Fruit fly (Drosophila melanogaster) whole organism, embryonic: ENCODE results near the gene Megf8.
A peak's percentile ranks its signal among the peaks of the same experiment; 100 is the strongest.

Experiments used
- Atf-2 ChIP-seq: fragments of 200-800 bp; sonication (Bioruptor generic); optimal IDR thresholded peaks from 2 replicates; lab custom pipeline; 2016; ENCODE audit warnings: missing biosample characterization, missing genetic modification characterization
- BEAF-32 ChIP-seq: fragments of 200-800 bp; sonication (Bioruptor generic); optimal IDR thresholded peaks from 3 replicates; lab custom pipeline; 2017; ENCODE audit warnings: missing biosample characterization, missing genetic modification characterization, mild to moderate bottlenecking, moderate library complexity, missing genetic modification reagents
- Blimp-1 ChIP-seq: fragments of 200-800 bp; sonication (Bioruptor generic); optimal IDR thresholded peaks from 3 replicates; lab custom pipeline; 2018; ENCODE audit warnings: missing biosample characterization, missing genetic modification characterization, mild to moderate bottlenecking, moderate library complexity, missing genetic modification reagents
- C15 ChIP-seq: fragments of 200-800 bp; sonication (Bioruptor generic); IDR thresholded peaks from 3 replicates; pipeline ENCODE4 v1.3.6; 2022; ENCODE audit warnings: missing biosample characterization, missing genetic modification characterization
- CG11093 ChIP-seq: fragments of 200-800 bp; sonication (Bioruptor generic); IDR thresholded peaks from 3 replicates; pipeline ENCODE4 v1.3.6; 2022; ENCODE audit warnings: missing biosample characterization, missing genetic modification characterization
- CG11456 ChIP-seq: fragments of 200-800 bp; sonication (Bioruptor generic); IDR thresholded peaks from 3 replicates; pipeline ENCODE4 v1.3.6; 2022; ENCODE audit warnings: missing biosample characterization, missing genetic modification characterization
- CG11504 ChIP-seq: fragments of 200-800 bp; sonication (Bioruptor generic); optimal IDR thresholded peaks from 3 replicates; lab custom pipeline; 2019; ENCODE audit warnings: missing biosample characterization, mild to moderate bottlenecking, missing genetic modification characterization, moderate library complexity
- CG11723 ChIP-seq: fragments of 200-800 bp; sonication (Bioruptor generic); optimal IDR thresholded peaks from 2 replicates; lab custom pipeline; 2017; ENCODE audit warnings: missing biosample characterization, mild to moderate bottlenecking, missing genetic modification characterization
- CG12219 ChIP-seq: fragments of 200-800 bp; sonication (Bioruptor generic); optimal IDR thresholded peaks from 3 replicates; lab custom pipeline; 2018; ENCODE audit warnings: missing biosample characterization, mild to moderate bottlenecking, missing genetic modification characterization
- CG12942 ChIP-seq: fragments of 200-800 bp; sonication (Bioruptor generic); optimal IDR thresholded peaks from 3 replicates; lab custom pipeline; 2016; ENCODE audit warnings: missing biosample characterization, missing genetic modification characterization
- CG13424 ChIP-seq: fragments of 200-800 bp; sonication (Bioruptor generic); optimal IDR thresholded peaks from 2 replicates; lab custom pipeline; 2019; ENCODE audit warnings: missing biosample characterization, mild to moderate bottlenecking, missing genetic modification characterization, moderate library complexity
- CG14667 ChIP-seq: fragments of 200-800 bp; sonication (Bioruptor generic); IDR thresholded peaks from 2 replicates; pipeline ENCODE4 v1.3.6; 2022; ENCODE audit warnings: missing biosample characterization, missing genetic modification characterization
- CG15011 ChIP-seq: fragments of 200-800 bp; sonication (Bioruptor generic); optimal IDR thresholded peaks from 3 replicates; lab custom pipeline; 2018; ENCODE audit warnings: missing biosample characterization, mild to moderate bottlenecking, missing genetic modification characterization
- CG15073 ChIP-seq: fragments of 200-800 bp; sonication (Bioruptor generic); optimal IDR thresholded peaks from 2 replicates; lab custom pipeline; 2016; ENCODE audit warnings: missing biosample characterization, missing genetic modification characterization
- CG17359 ChIP-seq: fragments of 200-800 bp; sonication (Bioruptor generic); optimal IDR thresholded peaks from 3 replicates; lab custom pipeline; 2018; ENCODE audit warnings: missing biosample characterization, mild to moderate bottlenecking, missing genetic modification characterization, moderate library complexity
- CG2129 ChIP-seq: fragments of 200-800 bp; sonication (Bioruptor generic); IDR thresholded peaks from 2 replicates; pipeline ENCODE4 v1.3.6; 2022; ENCODE audit warnings: missing biosample characterization, missing genetic modification characterization; ENCODE audit not compliant: partially characterized antibody
- CG2199 ChIP-seq: fragments of 200-800 bp; sonication (Bioruptor generic); IDR thresholded peaks from 3 replicates; pipeline ENCODE4 v1.3.6; 2022; ENCODE audit warnings: missing biosample characterization, missing genetic modification characterization
- CG3726 ChIP-seq: fragments of 200-800 bp; sonication (Bioruptor generic); IDR thresholded peaks from 3 replicates; pipeline ENCODE4, ENCODE4 v1.3.6; 2022; ENCODE audit warnings: missing biosample characterization, missing genetic modification characterization
- CG4707 ChIP-seq: fragments of 200-800 bp; sonication (Bioruptor generic); optimal IDR thresholded peaks from 2 replicates; lab custom pipeline; 2018; ENCODE audit warnings: missing biosample characterization, mild to moderate bottlenecking, missing genetic modification characterization, moderate library complexity
- CG6254 ChIP-seq: fragments of 200-800 bp; sonication (Bioruptor generic); optimal IDR thresholded peaks from 3 replicates; lab custom pipeline; 2017; ENCODE audit warnings: mild to moderate bottlenecking, missing biosample characterization, missing genetic modification reagents, missing genetic modification characterization
- CG6272 ChIP-seq: fragments of 200-800 bp; sonication (Bioruptor generic); IDR thresholded peaks from 2 replicates; pipeline ENCODE4 v1.3.6; 2022; ENCODE audit warnings: missing biosample characterization, missing genetic modification characterization
- CG6654 ChIP-seq: fragments of 200-800 bp; sonication (Bioruptor generic); optimal IDR thresholded peaks from 2 replicates; lab custom pipeline; 2017; ENCODE audit warnings: missing biosample characterization, mild to moderate bottlenecking, missing genetic modification characterization
- CG8388 ChIP-seq: fragments of 200-800 bp; sonication (Bioruptor generic); optimal IDR thresholded peaks from 2 replicates; lab custom pipeline; 2019; ENCODE audit warnings: missing biosample characterization, mild to moderate bottlenecking, missing genetic modification characterization, moderate library complexity
- CG9215 ChIP-seq: fragments of 200-800 bp; sonication (Bioruptor generic); IDR thresholded peaks from 2 replicates; pipeline ENCODE4 v1.3.6; 2022; ENCODE audit warnings: missing biosample characterization, missing genetic modification characterization
- CG9437 ChIP-seq: fragments of 200-800 bp; sonication (Bioruptor generic); optimal IDR thresholded peaks from 2 replicates; lab custom pipeline; 2018; ENCODE audit warnings: missing biosample characterization, mild to moderate bottlenecking, missing genetic modification characterization
- Chrac-16 ChIP-seq: fragments of 200-800 bp; sonication (Bioruptor generic); optimal IDR thresholded peaks from 3 replicates; lab custom pipeline; 2016; ENCODE audit warnings: missing biosample characterization, missing genetic modification characterization
- CrebB ChIP-seq: fragments of 200-800 bp; sonication (Bioruptor generic); optimal IDR thresholded peaks from 3 replicates; lab custom pipeline; 2018; ENCODE audit warnings: missing biosample characterization, mild to moderate bottlenecking, missing genetic modification characterization
- Dbx ChIP-seq: fragments of 200-800 bp; sonication (Bioruptor generic); IDR thresholded peaks from 3 replicates; pipeline ENCODE4 v1.3.6; 2022; ENCODE audit warnings: missing biosample characterization, missing genetic modification characterization
- Deaf1 ChIP-seq: fragments of 200-800 bp; optimal IDR thresholded peaks from 3 replicates; lab custom pipeline; 2019; ENCODE audit warnings: missing biosample characterization, mild to moderate bottlenecking, missing genetic modification characterization, moderate library complexity
- Doc2 ChIP-seq: fragments of 200-800 bp; sonication (Bioruptor generic); IDR thresholded peaks from 2 replicates; pipeline ENCODE4 v1.3.6; 2022; ENCODE audit warnings: missing biosample characterization, missing genetic modification characterization
- H15 ChIP-seq: fragments of 200-800 bp; sonication (Bioruptor generic); IDR thresholded peaks from 3 replicates; pipeline ENCODE4 v1.3.6; 2022; ENCODE audit warnings: missing biosample characterization, missing genetic modification characterization
- Lim3 ChIP-seq: fragments of 200-800 bp; sonication (Bioruptor generic); IDR thresholded peaks from 2 replicates; pipeline ENCODE4 v1.3.6; 2022; ENCODE audit warnings: missing biosample characterization, missing genetic modification characterization
- Myb ChIP-seq: fragments of 200-800 bp; sonication (Bioruptor generic); optimal IDR thresholded peaks from 2 replicates; lab custom pipeline; 2016; ENCODE audit warnings: missing biosample characterization, missing genetic modification characterization
- NfI ChIP-seq: fragments of 200-800 bp; sonication (Bioruptor generic); optimal IDR thresholded peaks from 3 replicates; lab custom pipeline; 2018; ENCODE audit warnings: missing biosample characterization, mild to moderate bottlenecking, missing genetic modification characterization, moderate library complexity
- bcd ChIP-seq: fragments of 200-800 bp; sonication (Bioruptor generic); optimal IDR thresholded peaks from 2 replicates; lab custom pipeline; 2017; ENCODE audit warnings: missing biosample characterization, mild to moderate bottlenecking, missing genetic modification characterization
- crc ChIP-seq: fragments of 200-800 bp; sonication (Bioruptor generic); optimal IDR thresholded peaks from 2 replicates; lab custom pipeline; 2016; ENCODE audit warnings: missing biosample characterization, missing genetic modification characterization
- dm ChIP-seq: fragments of 200-800 bp; sonication (Bioruptor generic); optimal IDR thresholded peaks from 3 replicates; lab custom pipeline; 2016; ENCODE audit warnings: missing biosample characterization, missing genetic modification characterization
- eve ChIP-seq, 2 experiments: fragments of >200 bp; optimal IDR thresholded peaks; 2 replicates each; lab custom pipeline; 2017; ENCODE audit warnings: missing biosample characterization in 2 of 2, missing genetic modification characterization in 2 of 2
- ewg ChIP-seq: fragments of 200-800 bp; sonication (Bioruptor generic); optimal IDR thresholded peaks from 3 replicates; lab custom pipeline; 2017; ENCODE audit warnings: mild to moderate bottlenecking, missing biosample characterization, missing genetic modification reagents, missing genetic modification characterization
- eyg ChIP-seq: fragments of 200-800 bp; sonication (Bioruptor generic); optimal IDR thresholded peaks from 3 replicates; lab custom pipeline; 2016; ENCODE audit warnings: missing biosample characterization, missing genetic modification characterization
- grau ChIP-seq: fragments of 200-800 bp; optimal IDR thresholded peaks from 3 replicates; lab custom pipeline; 2019; ENCODE audit warnings: missing biosample characterization, mild to moderate bottlenecking, missing genetic modification characterization, moderate library complexity
- jing ChIP-seq: fragments of 200-800 bp; sonication (Bioruptor generic); optimal IDR thresholded peaks from 2 replicates; lab custom pipeline; 2018; ENCODE audit warnings: missing biosample characterization, mild to moderate bottlenecking, missing genetic modification characterization
- kah ChIP-seq: fragments of 200-800 bp; sonication (Bioruptor generic); optimal IDR thresholded peaks from 2 replicates; lab custom pipeline; 2018; ENCODE audit warnings: missing biosample characterization, mild to moderate bottlenecking, missing genetic modification characterization
- shn ChIP-seq: fragments of 200-800 bp; sonication (Bioruptor generic); optimal IDR thresholded peaks from 3 replicates; lab custom pipeline; 2016; ENCODE audit warnings: missing biosample characterization, missing genetic modification characterization
- stc ChIP-seq: fragments of 200-800 bp; sonication (Bioruptor generic); IDR thresholded peaks from 2 replicates; pipeline ENCODE4 v1.3.6; 2022; ENCODE audit warnings: missing biosample characterization, missing genetic modification characterization
- tgo ChIP-seq: fragments of 200-800 bp; sonication (Bioruptor generic); IDR thresholded peaks from 3 replicates; pipeline ENCODE4 v1.3.6; 2022; ENCODE audit warnings: missing biosample characterization, missing genetic modification characterization
- tll ChIP-seq, 2 experiments: fragments of 200-800 bp in 1 of 2; fragments of >200 bp in 1 of 2; sonication (Bioruptor generic) in 1 of 2; optimal IDR thresholded peaks; 2 replicates each; lab custom pipeline; 2017 to 2019; ENCODE audit warnings: missing biosample characterization in 2 of 2, missing genetic modification characterization in 2 of 2, mild to moderate bottlenecking in 1 of 2, moderate library complexity in 1 of 2
- unpg ChIP-seq: fragments of 200-800 bp; sonication (Bioruptor generic); optimal IDR thresholded peaks from 3 replicates; lab custom pipeline; 2018; ENCODE audit warnings: missing biosample characterization, mild to moderate bottlenecking, missing genetic modification characterization, moderate library complexity
- z ChIP-seq: fragments of 200-800 bp; sonication (Bioruptor generic); IDR thresholded peaks from 3 replicates; pipeline ENCODE4 v1.3.6; 2022; ENCODE audit warnings: missing biosample characterization, missing genetic modification characterization

Gene Megf8

DNA sequence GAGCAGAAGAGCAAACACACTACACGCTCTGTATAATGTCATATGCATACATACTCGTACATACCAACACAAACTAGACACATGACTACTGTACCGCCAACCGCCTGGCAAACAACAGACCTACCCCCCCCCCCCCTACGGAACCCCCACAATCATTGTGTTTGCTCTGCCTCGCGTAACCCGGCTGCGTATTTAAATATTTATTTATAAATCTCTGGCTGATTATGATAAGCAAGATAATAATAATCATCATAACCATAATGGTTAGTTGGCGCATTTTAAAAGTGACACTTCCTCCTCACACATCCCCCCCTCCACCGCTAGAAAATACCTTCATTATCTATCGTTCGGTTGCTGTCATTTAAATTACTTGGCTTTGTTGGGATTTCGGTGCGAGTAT lies 54.2 kb downstream of the Megf8 start (continued):
- TF ChIP-seq CG9215 (GFP tag; lab: Robert Waterston, UW), result no peak
- no peak for TF ChIP-seq CG12942 (GFP tag; lab: Kevin White, UChicago)
- no peak for TF ChIP-seq eve (GFP tag; optimal IDR thresholded peaks at IDR 0.05; lab: Kevin White, UChicago)
- peak; percentile 71 for TF ChIP-seq CG15011 (GFP tag; lab: Kevin White, UChicago)
- TF ChIP-seq H15 (GFP tag; lab: Robert Waterston, UW), result no peak
- no peak for TF ChIP-seq CG3726
- TF ChIP-seq ewg (GFP tag; lab: Kevin White, UChicago), result peak; percentile 19
- TF ChIP-seq CG13424 (tag; lab: Kevin White, UChicago), result peak; percentile 50
- TF ChIP-seq tgo (GFP tag; lab: Robert Waterston, UW), result no peak
- TF ChIP-seq Doc2 (GFP tag; lab: Robert Waterston, UW), result no peak
- peak; percentile 52 for TF ChIP-seq CG11723 (GFP tag; lab: Kevin White, UChicago)
- no peak for TF ChIP-seq dm (GFP tag; lab: Kevin White, UChicago)
- no peak for TF ChIP-seq tll (GFP tag; optimal IDR thresholded peaks at IDR 0.05; lab: Kevin White, UChicago)
- TF ChIP-seq Deaf1 (tag; lab: Kevin White, UChicago), result no peak
- TF ChIP-seq CG2129, result no peak
- peak; percentile 68 for TF ChIP-seq bcd (GFP tag; lab: Kevin White, UChicago)
- TF ChIP-seq Lim3 (GFP tag; lab: Robert Waterston, UW), result no peak
- peak; percentile 46; the same call in 1 of the 2 replicates for TF ChIP-seq stc (GFP tag; lab: Robert Waterston, UW)
- TF ChIP-seq crc (GFP tag; lab: Kevin White, UChicago), result no peak
- TF ChIP-seq z, result no peak
- peak; percentile 7 for TF ChIP-seq CG6254 (GFP tag; lab: Kevin White, UChicago)
- TF ChIP-seq CG9437, result no peak
- no peak for TF ChIP-seq BEAF-32
- TF ChIP-seq CG12219 (GFP tag; lab: Kevin White, UChicago), result peak; percentile 26

DNA sequence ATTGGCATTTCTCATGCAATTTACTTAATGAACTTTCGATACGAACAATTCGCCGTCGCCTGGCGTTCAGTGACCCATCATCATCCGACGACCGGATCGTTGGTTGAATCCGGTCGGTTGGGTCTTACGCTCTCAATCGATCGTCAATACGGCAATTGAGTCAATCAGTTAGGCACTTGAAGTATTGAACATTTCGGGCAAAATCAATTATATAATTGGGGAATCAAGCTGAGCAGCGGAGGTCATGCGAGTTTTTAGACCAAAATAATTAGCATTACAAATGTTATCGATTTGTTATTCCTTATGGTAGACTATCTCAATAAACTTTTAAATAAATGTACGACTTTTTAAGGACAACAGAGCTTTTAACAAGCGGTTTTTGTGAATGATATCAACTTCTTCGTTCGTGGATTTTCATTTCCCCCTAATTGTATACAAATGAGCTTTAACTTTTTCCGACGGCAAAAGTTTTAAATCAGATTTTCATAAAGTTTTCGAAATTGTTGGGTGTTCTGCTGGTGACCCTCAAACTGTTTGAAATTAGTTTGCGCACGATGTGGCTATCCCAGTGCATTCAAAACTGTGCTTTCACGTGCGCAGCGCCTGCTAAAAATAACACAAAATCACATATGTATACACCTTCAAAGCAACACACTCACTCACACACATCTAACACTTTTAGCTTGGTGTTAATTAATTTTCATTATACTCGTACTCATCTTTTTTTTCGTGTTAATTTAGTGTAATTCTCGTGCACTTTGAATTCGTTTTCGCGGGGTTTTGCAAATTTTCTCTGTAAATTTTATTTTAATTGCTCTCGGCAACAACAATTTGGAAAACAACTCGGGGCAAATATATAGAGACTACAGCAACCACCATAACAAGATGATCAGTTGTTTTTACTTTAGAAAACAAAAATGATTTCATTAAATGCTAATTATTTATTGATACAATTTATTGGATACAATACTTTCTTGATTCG lies 55.0 kb downstream of the Megf8 start:
- no peak for TF ChIP-seq CG17359 (tag; lab: Kevin White, UChicago)
- no peak for TF ChIP-seq Dbx (GFP tag; lab: Robert Waterston, UW)
- no peak for TF ChIP-seq CG11456 (GFP tag; lab: Robert Waterston, UW)
- no peak for TF ChIP-seq CrebB (tag; lab: Kevin White, UChicago)
- TF ChIP-seq Blimp-1, result no peak
- no peak for TF ChIP-seq Myb (GFP tag; lab: Kevin White, UChicago)
- TF ChIP-seq BEAF-32, result no peak
- peak; percentile 97 for TF ChIP-seq CG6654 (GFP tag; lab: Kevin White, UChicago)
- no peak for TF ChIP-seq C15 (GFP tag; lab: Robert Waterston, UW)
- no peak for TF ChIP-seq eyg (GFP tag; lab: Kevin White, UChicago)
- peak; percentile 8 for TF ChIP-seq CG11504 (tag; lab: Kevin White, UChicago)
- TF ChIP-seq CG2199 (GFP tag; lab: Robert Waterston, UW), result 0 out of 3 replicates have a peak, but pooled peaks have one; percentile 10
- TF ChIP-seq jing, result no peak
- no peak for TF ChIP-seq CG15073 (GFP tag; lab: Kevin White, UChicago)
- no peak for TF ChIP-seq shn (GFP tag; lab: Kevin White, UChicago)
- no peak for TF ChIP-seq kah
- no peak for TF ChIP-seq CG11093 (GFP tag; lab: Robert Waterston, UW)
- TF ChIP-seq CG4707 (GFP tag; lab: Kevin White, UChicago), result no peak
- TF ChIP-seq CG6272 (GFP tag; lab: Robert Waterston, UW), result no peak
- TF ChIP-seq CG8388 (GFP tag; lab: Kevin White, UChicago), result no peak
- no peak for TF ChIP-seq Atf-2 (GFP tag; lab: Kevin White, UChicago)
- TF ChIP-seq grau (tag; lab: Kevin White, UChicago), result no peak
- TF ChIP-seq unpg (GFP tag; lab: Kevin White, UChicago), result no peak
- no peak for TF ChIP-seq NfI
- TF ChIP-seq CG14667 (GFP tag; lab: Robert Waterston, UW), result no peak
- no peak for TF ChIP-seq Chrac-16 (GFP tag; lab: Kevin White, UChicago)
